Worm (Caenorhabditis elegans) whole organism, L3 larva: ENCODE data around the gene rcs-1.

Source experiments
- ama-1 ChIP-seq: fragments of 150-350 bp; optimal IDR thresholded peaks from 2 replicates; lab custom pipeline; 2018
- egl-27 ChIP-seq: sonication (generic microtip); optimal IDR thresholded peaks from 4 replicates; lab custom pipeline; 2017; ENCODE audit warnings: missing biosample characterization, missing genetic modification reagents, missing genetic modification characterization
- elt-3 ChIP-seq, 3 experiments: fragments of 150-350 bp in 1 of 3; sonication (generic microtip) in 2 of 3; optimal IDR thresholded peaks; 2 replicates in 2 of 3; 4 replicates in 1 of 3; lab custom pipeline; 2014 to 2017; ENCODE audit warnings: missing biosample characterization in 3 of 3, missing genetic modification characterization in 3 of 3
- fkh-10 ChIP-seq: sonication (generic microtip); optimal IDR thresholded peaks from 2 replicates; lab custom pipeline; 2017; ENCODE audit warnings: missing biosample characterization, missing genetic modification reagents, missing genetic modification characterization
- fos-1 ChIP-seq: fragments of 150-350 bp; optimal IDR thresholded peaks from 2 replicates; lab custom pipeline; 2014; ENCODE audit warnings: missing biosample characterization, missing genetic modification characterization
- unc-62 ChIP-seq: fragments of 150-350 bp; sonication (generic microtip); optimal IDR thresholded peaks from 4 replicates; lab custom pipeline; 2014; ENCODE audit warnings: missing biosample characterization, missing genetic modification reagents, missing genetic modification characterization

DNA sequence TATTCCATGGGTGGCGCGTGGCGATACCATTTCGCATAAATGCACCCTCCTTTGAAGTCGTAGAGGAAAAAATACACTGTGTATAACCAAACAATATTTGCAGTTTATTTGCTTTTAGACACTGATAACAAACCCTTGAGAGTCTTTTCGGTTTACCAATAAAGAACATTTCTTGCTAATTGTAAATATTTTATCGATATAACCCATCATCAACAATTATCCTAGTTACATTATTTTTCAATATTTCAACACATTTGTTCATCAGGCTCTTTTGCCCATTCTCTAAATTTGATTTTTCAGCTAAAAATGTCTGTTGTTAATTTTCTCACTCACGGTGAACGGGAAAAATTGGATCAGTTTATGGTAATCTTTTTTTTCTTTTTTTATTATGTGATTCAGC, 15.6 kb upstream of the rcs-1 start, which contains the start of gene ubc-23:
- no peak for TF ChIP-seq fos-1 (tag; lab: Kevin White, UChicago)
- no peak for TF ChIP-seq unc-62 (GFP tag; lab: Kevin White, UChicago)
- no peak for TF ChIP-seq elt-3 (tag; optimal IDR thresholded peaks at IDR 0.05; lab: Kevin White, UChicago)
- no peak for TF ChIP-seq fkh-10 (GFP tag; lab: Kevin White, UChicago)
- TF ChIP-seq egl-27, result no peak
- TF ChIP-seq ama-1 (lab: Kevin White, UChicago), result no peak
